Fruit fly (Drosophila melanogaster) whole organism, embryonic: ENCODE results near the gene Sil1.

Source experiments
- Abd-B ChIP-seq: fragments of 200-800 bp; sonication (Bioruptor generic); optimal IDR thresholded peaks from 2 replicates; lab custom pipeline; 2018; ENCODE audit warnings: missing biosample characterization, mild to moderate bottlenecking, missing genetic modification characterization, moderate library complexity
- CG10565 ChIP-seq: fragments of 200-800 bp; sonication (Bioruptor generic); optimal IDR thresholded peaks from 3 replicates; lab custom pipeline; 2016; ENCODE audit warnings: missing biosample characterization, mild to moderate bottlenecking, missing genetic modification characterization
- CG11093 ChIP-seq: fragments of 200-800 bp; sonication (Bioruptor generic); IDR thresholded peaks from 3 replicates; pipeline ENCODE4 v1.3.6; 2022; ENCODE audit warnings: missing biosample characterization, missing genetic modification characterization
- CG11695 ChIP-seq: fragments of 200-800 bp; sonication (Bioruptor generic); IDR thresholded peaks from 3 replicates; pipeline ENCODE4 v1.3.6; 2022; ENCODE audit warnings: missing biosample characterization, missing genetic modification characterization
- CG11723 ChIP-seq: fragments of 200-800 bp; sonication (Bioruptor generic); optimal IDR thresholded peaks from 2 replicates; lab custom pipeline; 2017; ENCODE audit warnings: missing biosample characterization, mild to moderate bottlenecking, missing genetic modification characterization
- CG12219 ChIP-seq: fragments of 200-800 bp; sonication (Bioruptor generic); optimal IDR thresholded peaks from 3 replicates; lab custom pipeline; 2018; ENCODE audit warnings: missing biosample characterization, mild to moderate bottlenecking, missing genetic modification characterization
- CG13424 ChIP-seq: fragments of 200-800 bp; sonication (Bioruptor generic); optimal IDR thresholded peaks from 2 replicates; lab custom pipeline; 2019; ENCODE audit warnings: missing biosample characterization, mild to moderate bottlenecking, missing genetic modification characterization, moderate library complexity
- CG14014 ChIP-seq: fragments of 200-800 bp; sonication (Bioruptor generic); IDR thresholded peaks from 2 replicates; pipeline ENCODE4 v1.3.6; 2022; ENCODE audit warnings: missing biosample characterization, missing genetic modification characterization
- CG16815 ChIP-seq: fragments of 200-800 bp; sonication (Bioruptor generic); optimal IDR thresholded peaks from 3 replicates; lab custom pipeline; 2017; ENCODE audit warnings: missing biosample characterization, mild to moderate bottlenecking, missing genetic modification characterization
- CG17912 ChIP-seq: fragments of 200-800 bp; sonication (Bioruptor generic); optimal IDR thresholded peaks from 2 replicates; lab custom pipeline; 2018; ENCODE audit warnings: missing biosample characterization, mild to moderate bottlenecking, missing genetic modification characterization
- CG2120 ChIP-seq: fragments of 200-800 bp; sonication (Bioruptor generic); optimal IDR thresholded peaks from 3 replicates; lab custom pipeline; 2016; ENCODE audit warnings: missing biosample characterization, missing genetic modification characterization
- CG5953 ChIP-seq: fragments of 200-800 bp; sonication (Bioruptor generic); IDR thresholded peaks from 2 replicates; pipeline ENCODE4 v1.3.6; 2022; ENCODE audit warnings: missing biosample characterization, missing genetic modification characterization
- CG6175 ChIP-seq: fragments of 200-800 bp; sonication (Bioruptor generic); IDR thresholded peaks from 3 replicates; pipeline ENCODE4 v1.3.6; 2022; ENCODE audit warnings: missing biosample characterization, missing genetic modification characterization
- CG6765 ChIP-seq: fragments of 200-800 bp; sonication (Bioruptor generic); optimal IDR thresholded peaks from 3 replicates; lab custom pipeline; 2017; ENCODE audit warnings: missing biosample characterization, mild to moderate bottlenecking, missing genetic modification characterization
- CG7372 ChIP-seq: fragments of 200-800 bp; sonication (Bioruptor generic); IDR thresholded peaks from 2 replicates; pipeline ENCODE4 v1.3.6; 2022; ENCODE audit warnings: missing biosample characterization, missing genetic modification characterization
- CG7963 ChIP-seq: fragments of 200-800 bp; sonication (Bioruptor generic); IDR thresholded peaks from 3 replicates; pipeline ENCODE4 v1.3.6; 2022; ENCODE audit warnings: missing biosample characterization, missing genetic modification characterization; ENCODE audit not compliant: partially characterized antibody
- CG9609 ChIP-seq: fragments of 200-800 bp; sonication (Bioruptor generic); optimal IDR thresholded peaks from 3 replicates; lab custom pipeline; 2016; ENCODE audit warnings: missing biosample characterization, missing genetic modification characterization
- CHES-1-like ChIP-seq: fragments of 200-800 bp; sonication (Bioruptor generic); optimal IDR thresholded peaks from 2 replicates; lab custom pipeline; 2016; ENCODE audit warnings: missing biosample characterization, missing genetic modification characterization
- Chrac-16 ChIP-seq: fragments of 200-800 bp; sonication (Bioruptor generic); optimal IDR thresholded peaks from 3 replicates; lab custom pipeline; 2016; ENCODE audit warnings: missing biosample characterization, missing genetic modification characterization
- D ChIP-seq, 2 experiments: fragments of 200-800 bp in 1 of 2; fragments of >200 bp in 1 of 2; sonication (Bioruptor generic) in 1 of 2; optimal IDR thresholded peaks; 2 replicates in 1 of 2; 3 replicates in 1 of 2; lab custom pipeline; 2017; ENCODE audit warnings: mild to moderate bottlenecking in 1 of 2, missing biosample characterization in 1 of 2, missing genetic modification characterization in 1 of 2, missing genetic modification reagents in 1 of 2
- Deaf1 ChIP-seq: fragments of 200-800 bp; optimal IDR thresholded peaks from 3 replicates; lab custom pipeline; 2019; ENCODE audit warnings: missing biosample characterization, mild to moderate bottlenecking, missing genetic modification characterization, moderate library complexity
- Dip2 ChIP-seq: fragments of 200-800 bp; sonication (Bioruptor generic); IDR thresholded peaks from 2 replicates; pipeline ENCODE4 v1.3.6; 2022; ENCODE audit warnings: missing biosample characterization, missing genetic modification characterization
- Ets97D ChIP-seq: fragments of 200-800 bp; sonication (Bioruptor generic); optimal IDR thresholded peaks from 3 replicates; lab custom pipeline; 2016; ENCODE audit warnings: missing biosample characterization, missing genetic modification characterization
- Gsc ChIP-seq: fragments of 200-800 bp; sonication (Bioruptor generic); IDR thresholded peaks from 2 replicates; pipeline ENCODE4 v1.3.6; 2022; ENCODE audit warnings: missing biosample characterization, missing genetic modification characterization
- NFAT ChIP-seq: fragments of 200-800 bp; sonication (Bioruptor generic); IDR thresholded peaks from 2 replicates; pipeline ENCODE4 v1.3.6; 2022; ENCODE audit warnings: missing biosample characterization, missing genetic modification characterization
- NK7.1 ChIP-seq: fragments of 200-800 bp; sonication (Bioruptor generic); optimal IDR thresholded peaks from 3 replicates; lab custom pipeline; 2016; ENCODE audit warnings: missing biosample characterization, missing genetic modification characterization
- PHDP ChIP-seq: fragments of 200-800 bp; sonication (Bioruptor generic); optimal IDR thresholded peaks from 3 replicates; lab custom pipeline; 2018; ENCODE audit warnings: missing biosample characterization, mild to moderate bottlenecking, missing genetic modification characterization, moderate library complexity
- Tbp ChIP-seq: fragments of >200 bp; optimal IDR thresholded peaks from 2 replicates; lab custom pipeline; 2018; ENCODE audit warnings: missing biosample characterization, missing genetic modification characterization
- Xbp1 ChIP-seq: fragments of 200-800 bp; sonication (Bioruptor generic); optimal IDR thresholded peaks from 3 replicates; lab custom pipeline; 2016; ENCODE audit warnings: missing biosample characterization, mild to moderate bottlenecking, missing genetic modification characterization
- al ChIP-seq: fragments of 200-800 bp; sonication (Bioruptor generic); IDR thresholded peaks from 2 replicates; pipeline ENCODE4 v1.3.6; 2022; ENCODE audit warnings: missing biosample characterization, missing genetic modification characterization
- aop ChIP-seq: fragments of 200-800 bp; sonication (Bioruptor generic); IDR thresholded peaks from 2 replicates; pipeline ENCODE4 v1.3.6; 2022; ENCODE audit warnings: missing biosample characterization, missing genetic modification characterization
- chm ChIP-seq: fragments of 200-800 bp; sonication (Bioruptor generic); IDR thresholded peaks from 2 replicates; pipeline ENCODE4 v1.3.6; 2022; ENCODE audit warnings: missing biosample characterization, missing genetic modification characterization
- chn ChIP-seq: fragments of 200-800 bp; sonication (Bioruptor generic); optimal IDR thresholded peaks from 2 replicates; lab custom pipeline; 2016; ENCODE audit warnings: missing biosample characterization, missing genetic modification characterization
- ci ChIP-seq: fragments of 200-800 bp; sonication (Bioruptor generic); IDR thresholded peaks from 3 replicates; pipeline ENCODE4 v1.3.6; 2022; ENCODE audit warnings: missing biosample characterization, missing genetic modification characterization
- gce ChIP-seq: fragments of 200-800 bp; sonication (Bioruptor generic); IDR thresholded peaks from 3 replicates; pipeline ENCODE4 v1.3.6; 2022; ENCODE audit warnings: missing biosample characterization, missing genetic modification characterization
- gcm2 ChIP-seq: fragments of 200-800 bp; sonication (Bioruptor generic); optimal IDR thresholded peaks from 2 replicates; lab custom pipeline; 2016; ENCODE audit warnings: missing biosample characterization, missing genetic modification characterization
- hth ChIP-seq: fragments of >200 bp; optimal IDR thresholded peaks from 2 replicates; lab custom pipeline; 2017; ENCODE audit warnings: inconsistent platforms
- lmd ChIP-seq: fragments of 200-800 bp; sonication (Bioruptor generic); IDR thresholded peaks from 2 replicates; pipeline ENCODE4 v1.3.6; 2022; ENCODE audit warnings: missing biosample characterization, missing genetic modification characterization
- nau ChIP-seq: fragments of 200-800 bp; sonication (Bioruptor generic); optimal IDR thresholded peaks from 3 replicates; lab custom pipeline; 2017; ENCODE audit warnings: missing biosample characterization, mild to moderate bottlenecking, missing genetic modification characterization, missing genetic modification reagents
- oc ChIP-seq: fragments of 200-800 bp; sonication (Bioruptor generic); optimal IDR thresholded peaks from 2 replicates; lab custom pipeline; 2018; ENCODE audit warnings: missing biosample characterization, mild to moderate bottlenecking, missing genetic modification characterization, moderate library complexity
- peb ChIP-seq: fragments of 200-800 bp; sonication (Bioruptor generic); IDR thresholded peaks from 2 replicates; pipeline ENCODE4 v1.3.6; 2022; ENCODE audit warnings: missing biosample characterization, missing genetic modification characterization
- pfk ChIP-seq: fragments of 200-800 bp; sonication (Bioruptor generic); optimal IDR thresholded peaks from 2 replicates; lab custom pipeline; 2018; ENCODE audit warnings: missing biosample characterization, mild to moderate bottlenecking, missing genetic modification characterization, moderate library complexity
- prd ChIP-seq, 3 experiments: fragments of >200 bp in 2 of 3; fragments of 200-800 bp in 1 of 3; sonication (Bioruptor generic) in 1 of 3; optimal IDR thresholded peaks in 2 of 3; IDR thresholded peaks in 1 of 3; 2 replicates in 2 of 3; 3 replicates in 1 of 3; pipeline versions ENCODE4 v1.3.6 to Lab custom; 2017 to 2022; ENCODE audit warnings: missing biosample characterization in 1 of 3, missing genetic modification characterization in 1 of 3
- pum ChIP-seq: fragments of 200-800 bp; sonication (Bioruptor generic); optimal IDR thresholded peaks from 2 replicates; lab custom pipeline; 2016; ENCODE audit warnings: missing biosample characterization, missing genetic modification characterization
- pzg ChIP-seq: fragments of 200-800 bp; sonication (Bioruptor generic); optimal IDR thresholded peaks from 3 replicates; lab custom pipeline; 2018; ENCODE audit warnings: missing biosample characterization, mild to moderate bottlenecking, missing genetic modification characterization, moderate library complexity
- sc ChIP-seq, 3 experiments: fragments of >200 bp in 2 of 3; fragments of 200-800 bp in 1 of 3; sonication (Bioruptor generic) in 1 of 3; optimal IDR thresholded peaks; 2 replicates in 2 of 3; 3 replicates in 1 of 3; lab custom pipeline; 2017; ENCODE audit warnings: mild to moderate bottlenecking in 1 of 3, missing biosample characterization in 1 of 3, missing genetic modification characterization in 1 of 3, missing genetic modification reagents in 1 of 3
- sens ChIP-seq: fragments of 200-800 bp; sonication (Bioruptor generic); peaks from one replicate; lab custom pipeline; 2016; ENCODE audit warnings: missing biosample characterization, missing genetic modification characterization
- sima ChIP-seq: fragments of 200-800 bp; sonication (Bioruptor generic); optimal IDR thresholded peaks from 2 replicates; lab custom pipeline; 2016; ENCODE audit warnings: missing biosample characterization, missing genetic modification characterization
- tll ChIP-seq, 2 experiments: fragments of 200-800 bp in 1 of 2; fragments of >200 bp in 1 of 2; sonication (Bioruptor generic) in 1 of 2; optimal IDR thresholded peaks; 2 replicates each; lab custom pipeline; 2017 to 2019; ENCODE audit warnings: missing biosample characterization in 2 of 2, missing genetic modification characterization in 2 of 2, mild to moderate bottlenecking in 1 of 2, moderate library complexity in 1 of 2
- trh ChIP-seq: fragments of 200-800 bp; sonication (Bioruptor generic); optimal IDR thresholded peaks from 2 replicates; lab custom pipeline; 2016; ENCODE audit warnings: missing biosample characterization, missing genetic modification characterization

Gene Sil1

dm6 chr3R:25265589-25266201 lies 30.4 kb upstream of the Sil1 start, which contains the start of the genes GlnRS and RIOK2 (continued):
- no peak for TF ChIP-seq Gsc (GFP tag; lab: Robert Waterston, UW)
- TF ChIP-seq CG6765 (GFP tag; lab: Kevin White, UChicago): no peak
- peak; percentile 93 for TF ChIP-seq CG7963 (GFP tag; lab: Robert Waterston, UW)
- TF ChIP-seq NFAT (GFP tag; lab: Robert Waterston, UW): no peak; the same call in 1 of the 2 replicates
- peak; percentile 14 for TF ChIP-seq CG13424 (tag; lab: Kevin White, UChicago)
- peak; percentile 12 for TF ChIP-seq Tbp (GFP tag; lab: Kevin White, UChicago)
- no peak for TF ChIP-seq tll (GFP tag; optimal IDR thresholded peaks at IDR 0.05; lab: Kevin White, UChicago)
- no peak for TF ChIP-seq Chrac-16
- TF ChIP-seq NK7.1: no peak
- TF ChIP-seq CG2120: peak; percentile 2
- TF ChIP-seq aop (GFP tag; lab: Robert Waterston, UW): no peak
- no peak for TF ChIP-seq CG11723 (GFP tag; lab: Kevin White, UChicago)
- no peak for TF ChIP-seq gce (GFP tag; lab: Robert Waterston, UW)
- TF ChIP-seq Ets97D (GFP tag; lab: Kevin White, UChicago): peak; percentile 85
- TF ChIP-seq sima (GFP tag; lab: Kevin White, UChicago): no peak
- TF ChIP-seq gcm2 (GFP tag; lab: Kevin White, UChicago): no peak
- TF ChIP-seq peb: no peak
- TF ChIP-seq D (optimal IDR thresholded peaks at IDR 0.05; lab: Kevin White, UChicago): peak; percentile 24
- TF ChIP-seq D (GFP tag; optimal IDR thresholded peaks at IDR 0.05; lab: Kevin White, UChicago): no peak
- TF ChIP-seq CHES-1-like: peak; percentile 64
- no peak for TF ChIP-seq CG14014
- TF ChIP-seq prd (optimal IDR thresholded peaks at IDR 0.05; lab: Kevin White, UChicago): no peak
- TF ChIP-seq prd (GFP tag; IDR thresholded peaks at IDR 0.05; lab: Robert Waterston, UW): no peak
- TF ChIP-seq chn (GFP tag; lab: Kevin White, UChicago): no peak
- TF ChIP-seq CG12219 (GFP tag; lab: Kevin White, UChicago): no peak
- TF ChIP-seq lmd (GFP tag; lab: Robert Waterston, UW): no peak
- no peak for TF ChIP-seq oc (tag; lab: Kevin White, UChicago)
- TF ChIP-seq CG10565 (GFP tag; lab: Kevin White, UChicago): no peak
- no peak for TF ChIP-seq CG6175 (GFP tag; lab: Robert Waterston, UW)
- TF ChIP-seq hth: no peak
- TF ChIP-seq sens (GFP tag; lab: Kevin White, UChicago): peak; percentile 71
- no peak for TF ChIP-seq pfk (GFP tag; lab: Kevin White, UChicago)
- TF ChIP-seq Deaf1: no peak
- TF ChIP-seq al (GFP tag; lab: Robert Waterston, UW): no peak
- no peak for TF ChIP-seq CG11093
- no peak for TF ChIP-seq trh (GFP tag; lab: Kevin White, UChicago)
- no peak for TF ChIP-seq Dip2
- TF ChIP-seq chm (GFP tag; lab: Robert Waterston, UW): no peak
- TF ChIP-seq ci: no peak; the same call in 2 of the 3 replicates
- no peak for TF ChIP-seq nau (GFP tag; lab: Kevin White, UChicago)
- TF ChIP-seq pzg (GFP tag; lab: Kevin White, UChicago): peak; percentile 98
- no peak for TF ChIP-seq CG11695
- TF ChIP-seq CG9609 (GFP tag; lab: Kevin White, UChicago): peak; percentile 16
- TF ChIP-seq pum (GFP tag; lab: Kevin White, UChicago): no peak
- TF ChIP-seq CG5953 (GFP tag; lab: Robert Waterston, UW): no peak
- TF ChIP-seq Abd-B (GFP tag; lab: Kevin White, UChicago): no peak
- no peak for TF ChIP-seq CG7372 (GFP tag; lab: Robert Waterston, UW)
- TF ChIP-seq CG17912 (GFP tag; lab: Kevin White, UChicago): peak; percentile 54
- peak; percentile 20 for TF ChIP-seq Xbp1 (GFP tag; lab: Kevin White, UChicago)
- TF ChIP-seq CG16815 (GFP tag; lab: Kevin White, UChicago): no peak
- no peak for TF ChIP-seq sc (optimal IDR thresholded peaks at IDR 0.05; lab: Kevin White, UChicago)
- no peak for TF ChIP-seq sc (GFP tag; optimal IDR thresholded peaks at IDR 0.05; lab: Kevin White, UChicago)
- TF ChIP-seq PHDP: no peak
